Worm (Caenorhabditis elegans): ENCODE results near the gene F54F2.14.

- TF ChIP-seq tab-1 (GFP tag; IDR thresholded peaks at IDR 0.05) (no peak), med-1 (GFP tag; optimal IDR thresholded peaks at IDR 0.05; ENCODE audit: insufficient read depth) (no peak), flt-1 (GFP tag; IDR thresholded peaks at IDR 0.05) (peak; percentile 78)
Measured at ce11 chrIII:8801864-8802818, 10.8 kb downstream of the F54F2.14 start.
